Worm (Caenorhabditis elegans): ENCODE results near the gene plp-2.

Gene plp-2

ce11 chrX:14962456-14962855 is 20.1 kb downstream of the plp-2 start, which contains the start of gene rgs-10:
TSS of gene rgs-10 (plus strand) at chrX:14962756.
- TF ChIP-seq pes-1 (GFP tag; IDR thresholded peaks at IDR 0.05) (no peak), scrt-1 (GFP tag; IDR thresholded peaks at IDR 0.05) (no peak), B0310.2 (tag; optimal IDR thresholded peaks at IDR 0.05) (no peak), ama-1 (optimal IDR thresholded peaks at IDR 0.05) (no peak), aly-1 (tag; optimal IDR thresholded peaks at IDR 0.05) (no peak), hmbx-1 (tag; optimal IDR thresholded peaks at IDR 0.05) (no peak), tra-4 (tag; optimal IDR thresholded peaks at IDR 0.05) (no peak), ets-7 (tag; optimal IDR thresholded peaks at IDR 0.05) (no peak), sea-1 (GFP tag; conservative IDR thresholded peaks at IDR 0.05) (no peak), hmg-4 (GFP tag; optimal IDR thresholded peaks at IDR 0.05) (no peak), tbx-11 (GFP tag; IDR thresholded peaks at IDR 0.05) (no peak), ceh-13 (GFP tag; optimal IDR thresholded peaks at IDR 0.05) (no peak)

ce11 chrX:14961471-14961870 is 21.1 kb downstream of the plp-2 start, which contains the start of gene idpp-3:
TSS of gene idpp-3 (minus strand) at chrX:14961571.
- no peak for TF ChIP-seq ama-1 (optimal IDR thresholded peaks at IDR 0.05)
- no peak for TF ChIP-seq sea-1 (GFP tag; conservative IDR thresholded peaks at IDR 0.05)
- no peak for TF ChIP-seq ceh-13 (GFP tag; optimal IDR thresholded peaks at IDR 0.05)
- TF ChIP-seq pes-1 (GFP tag; IDR thresholded peaks at IDR 0.05), result no peak
- TF ChIP-seq tra-4 (tag; optimal IDR thresholded peaks at IDR 0.05), result no peak
- TF ChIP-seq tbx-37 (GFP tag; conservative IDR thresholded peaks at IDR 0.05), result no peak
- TF ChIP-seq hmbx-1 (tag; optimal IDR thresholded peaks at IDR 0.05), result no peak
- TF ChIP-seq hnd-1 (tag; optimal IDR thresholded peaks at IDR 0.05), result no peak
- no peak for TF ChIP-seq tbx-11 (GFP tag; IDR thresholded peaks at IDR 0.05)
- no peak for TF ChIP-seq flt-1 (GFP tag; IDR thresholded peaks at IDR 0.05)
- TF ChIP-seq hmg-4 (GFP tag; optimal IDR thresholded peaks at IDR 0.05), result no peak
- TF ChIP-seq ceh-36 (tag; optimal IDR thresholded peaks at IDR 0.05), result no peak
- TF ChIP-seq scrt-1 (GFP tag; IDR thresholded peaks at IDR 0.05), result no peak

ce11 chrX:14960841-14961240 is 21.8 kb downstream of the plp-2 start:
- TF ChIP-seq tbx-11 (GFP tag; IDR thresholded peaks at IDR 0.05) (no peak), scrt-1 (GFP tag; IDR thresholded peaks at IDR 0.05) (peak; percentile 24; the same call in 1 of the 2 replicates)

- TF ChIP-seq pes-1 (GFP tag; IDR thresholded peaks at IDR 0.05) (no peak), tbx-37 (GFP tag; conservative IDR thresholded peaks at IDR 0.05) (no peak), flt-1 (GFP tag; IDR thresholded peaks at IDR 0.05) (no peak), B0310.2 (tag; optimal IDR thresholded peaks at IDR 0.05) (no peak), hmg-4 (GFP tag; optimal IDR thresholded peaks at IDR 0.05) (no peak), ama-1 (optimal IDR thresholded peaks at IDR 0.05) (no peak), tbx-11 (GFP tag; IDR thresholded peaks at IDR 0.05) (no peak), tra-4 (tag; optimal IDR thresholded peaks at IDR 0.05) (no peak), F13C5.2 (tag; optimal IDR thresholded peaks at IDR 0.05) (no peak), aly-1 (tag; optimal IDR thresholded peaks at IDR 0.05) (no peak), ceh-36 (tag; optimal IDR thresholded peaks at IDR 0.05) (no peak), ets-7 (tag; optimal IDR thresholded peaks at IDR 0.05) (no peak)
Observed at ce11 chrX:14959393-14960073, 23.1 kb downstream of the plp-2 start.

- no peak for TF ChIP-seq tbx-11 (GFP tag; IDR thresholded peaks at IDR 0.05)
- TF ChIP-seq ceh-13 (GFP tag; optimal IDR thresholded peaks at IDR 0.05), result no peak
- TF ChIP-seq B0310.2 (tag; optimal IDR thresholded peaks at IDR 0.05), result no peak
- TF ChIP-seq aly-1 (tag; optimal IDR thresholded peaks at IDR 0.05), result no peak
- TF ChIP-seq flt-1 (GFP tag; IDR thresholded peaks at IDR 0.05), result no peak
- no peak for TF ChIP-seq pes-1 (GFP tag; IDR thresholded peaks at IDR 0.05)
- no peak for TF ChIP-seq hmg-4 (GFP tag; optimal IDR thresholded peaks at IDR 0.05)
- TF ChIP-seq scrt-1 (GFP tag; IDR thresholded peaks at IDR 0.05), result no peak
- TF ChIP-seq ets-7 (tag; optimal IDR thresholded peaks at IDR 0.05), result no peak
- no peak for TF ChIP-seq F13C5.2 (tag; optimal IDR thresholded peaks at IDR 0.05)
- no peak for TF ChIP-seq sea-1 (GFP tag; conservative IDR thresholded peaks at IDR 0.05)
- no peak for TF ChIP-seq tbx-37 (GFP tag; conservative IDR thresholded peaks at IDR 0.05)
- TF ChIP-seq hnd-1 (tag; optimal IDR thresholded peaks at IDR 0.05), result no peak
- no peak for TF ChIP-seq ceh-36 (tag; optimal IDR thresholded peaks at IDR 0.05)
- TF ChIP-seq tra-4 (tag; optimal IDR thresholded peaks at IDR 0.05), result no peak
- no peak for TF ChIP-seq ama-1 (optimal IDR thresholded peaks at IDR 0.05)
- TF ChIP-seq hmbx-1 (tag; optimal IDR thresholded peaks at IDR 0.05), result no peak
Observed at ce11 chrX:14958401-14958800, 24.2 kb downstream of the plp-2 start.

ce11 chrX:14957176-14957575 is 25.4 kb downstream of the plp-2 start:
- TF ChIP-seq hnd-1 (tag; optimal IDR thresholded peaks at IDR 0.05) (no peak), flt-1 (GFP tag; IDR thresholded peaks at IDR 0.05) (no peak)

ce11 chrX:14954548-14954947 is 28.1 kb downstream of the plp-2 start, which contains the start of gene pag-3:
TSS of gene pag-3 (minus strand) at chrX:14954648.
- TF ChIP-seq sea-1 (GFP tag; conservative IDR thresholded peaks at IDR 0.05) (no peak), B0310.2 (tag; optimal IDR thresholded peaks at IDR 0.05) (no peak)

- TF ChIP-seq tra-4 (tag; optimal IDR thresholded peaks at IDR 0.05) (no peak), aly-1 (tag; optimal IDR thresholded peaks at IDR 0.05) (no peak), B0310.2 (tag; optimal IDR thresholded peaks at IDR 0.05) (no peak), sea-1 (GFP tag; conservative IDR thresholded peaks at IDR 0.05) (no peak), ceh-36 (tag; optimal IDR thresholded peaks at IDR 0.05) (no peak), hmg-4 (GFP tag; optimal IDR thresholded peaks at IDR 0.05) (no peak), hmbx-1 (tag; optimal IDR thresholded peaks at IDR 0.05) (no peak), ama-1 (optimal IDR thresholded peaks at IDR 0.05) (no peak), tbx-11 (GFP tag; IDR thresholded peaks at IDR 0.05) (no peak), tbx-37 (GFP tag; conservative IDR thresholded peaks at IDR 0.05) (no peak), hnd-1 (tag; optimal IDR thresholded peaks at IDR 0.05) (no peak), F13C5.2 (tag; optimal IDR thresholded peaks at IDR 0.05) (no peak), ceh-13 (GFP tag; optimal IDR thresholded peaks at IDR 0.05) (no peak)
Observed at ce11 chrX:14951797-14952196, 30.8 kb downstream of the plp-2 start.

All from whole organism, early embryonic.